Fruit fly (Drosophila melanogaster) S2 (cell line): ENCODE data around the gene Kdm5.

Source experiments
- CG8478 ChIP-seq: fragments of >200 bp; optimal IDR thresholded peaks from 2 replicates; lab custom pipeline; 2018
- CTCF ChIP-seq, 2 experiments: fragments of >200 bp; optimal IDR thresholded peaks; 2 replicates each; lab custom pipeline; 2018

DNA sequence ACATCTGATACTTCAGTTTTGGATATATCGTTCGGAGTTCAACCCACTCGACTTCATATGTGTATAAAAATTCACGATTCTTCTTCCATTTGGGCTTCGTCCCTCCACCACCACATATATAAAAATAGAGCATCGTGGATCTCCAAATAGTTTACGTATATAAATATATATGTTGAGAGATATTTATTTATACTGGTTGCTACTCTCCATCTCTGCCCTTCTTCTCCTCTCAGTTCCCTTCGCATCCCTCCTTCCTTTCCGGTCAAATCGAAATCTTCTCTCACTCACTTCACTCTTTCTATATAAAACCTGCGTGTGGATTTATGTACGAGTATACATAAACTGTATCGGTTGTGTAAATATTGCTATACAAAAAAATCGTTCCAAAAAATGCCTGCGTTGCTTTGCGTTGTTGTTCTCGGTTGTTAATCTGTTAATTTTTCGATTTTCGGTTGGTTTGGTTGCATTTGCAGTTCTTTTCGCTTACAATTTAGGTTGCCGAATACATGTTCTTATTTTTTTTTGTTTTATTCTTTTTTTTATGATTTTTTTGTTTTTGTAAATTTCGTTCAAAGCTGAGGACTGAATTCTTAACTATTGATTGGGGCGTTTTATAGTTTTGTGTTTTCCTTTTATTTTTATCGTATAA lies 26.6 kb downstream of the Kdm5 start:
- no peak for TF ChIP-seq CTCF (optimal IDR thresholded peaks at IDR 0.05; lab: Kevin White, UChicago)
- no peak for TF ChIP-seq CG8478 (lab: Kevin White, UChicago)
